Fruit fly (Drosophila melanogaster) whole organism, prepupa: ENCODE data around the gene Tsp29Fa.

Experiments used
- Blimp-1 ChIP-seq: fragments of 200-800 bp; sonication (Bioruptor generic); optimal IDR thresholded peaks from 3 replicates; lab custom pipeline; 2017; ENCODE audit warnings: missing biosample characterization, missing genetic modification characterization, mild to moderate bottlenecking, moderate library complexity, missing genetic modification reagents
- CG10669 ChIP-seq: fragments of 200-800 bp; sonication (Bioruptor generic); optimal IDR thresholded peaks from 3 replicates; lab custom pipeline; 2018; ENCODE audit warnings: missing biosample characterization, mild to moderate bottlenecking, missing genetic modification characterization, moderate library complexity
- CG11294 ChIP-seq: fragments of 200-800 bp; sonication (Bioruptor generic); IDR thresholded peaks from 2 replicates; pipeline ENCODE4 v1.3.6; 2022; ENCODE audit warnings: missing biosample characterization, missing genetic modification characterization
- CG11762 ChIP-seq: fragments of 200-800 bp; sonication (Bioruptor generic); optimal IDR thresholded peaks from 3 replicates; lab custom pipeline; 2016; ENCODE audit warnings: missing biosample characterization, missing genetic modification characterization; ENCODE audit not compliant: insufficient read depth
- CG11902 ChIP-seq: fragments of 200-800 bp; sonication (Bioruptor generic); optimal IDR thresholded peaks from 3 replicates; lab custom pipeline; 2016; ENCODE audit warnings: missing biosample characterization, missing genetic modification characterization
- CG15336 ChIP-seq: fragments of 200-800 bp; sonication (Bioruptor generic); IDR thresholded peaks from 2 replicates; pipeline ENCODE4 v1.3.6; 2022; ENCODE audit warnings: missing biosample characterization, missing genetic modification characterization
- CG31627 ChIP-seq: fragments of 200-800 bp; sonication (Bioruptor generic); optimal IDR thresholded peaks from 3 replicates; lab custom pipeline; 2016; ENCODE audit warnings: missing biosample characterization, missing genetic modification characterization
- CG3919 ChIP-seq: fragments of 200-800 bp; sonication (Bioruptor generic); optimal IDR thresholded peaks from 3 replicates; lab custom pipeline; 2016; ENCODE audit warnings: missing biosample characterization, missing genetic modification characterization
- CG4318 ChIP-seq: fragments of 200-800 bp; sonication (Bioruptor generic); optimal IDR thresholded peaks from 3 replicates; lab custom pipeline; 2017; ENCODE audit warnings: missing biosample characterization, mild to moderate bottlenecking, missing genetic modification characterization
- CG6163 ChIP-seq: fragments of 200-800 bp; sonication (Bioruptor generic); IDR thresholded peaks from 3 replicates; pipeline ENCODE4 v1.3.6; 2022; ENCODE audit warnings: missing biosample characterization, missing genetic modification characterization
- CG6276 ChIP-seq: fragments of 200-800 bp; sonication (Bioruptor generic); optimal IDR thresholded peaks from 2 replicates; lab custom pipeline; 2017; ENCODE audit warnings: missing biosample characterization, mild to moderate bottlenecking, missing genetic modification characterization
- CG6792 ChIP-seq: fragments of 200-800 bp; sonication (Bioruptor generic); optimal IDR thresholded peaks from 3 replicates; lab custom pipeline; 2016; ENCODE audit warnings: missing biosample characterization, missing genetic modification characterization
- CG6854 ChIP-seq: fragments of 200-800 bp; sonication (Bioruptor generic); optimal IDR thresholded peaks from 2 replicates; lab custom pipeline; 2017; ENCODE audit warnings: missing biosample characterization, mild to moderate bottlenecking, missing genetic modification characterization
- CG7368 ChIP-seq: fragments of 200-800 bp; sonication (Bioruptor generic); optimal IDR thresholded peaks from 3 replicates; lab custom pipeline; 2016; ENCODE audit warnings: missing biosample characterization, missing genetic modification characterization
- CG8119 ChIP-seq: fragments of 200-800 bp; sonication (Bioruptor generic); IDR thresholded peaks from 3 replicates; pipeline ENCODE4 v1.3.6; 2022; ENCODE audit warnings: missing biosample characterization, missing genetic modification characterization
- CG8319 ChIP-seq: fragments of 200-800 bp; sonication (Bioruptor generic); optimal IDR thresholded peaks from 3 replicates; lab custom pipeline; 2016; ENCODE audit warnings: missing biosample characterization, missing genetic modification characterization
- CG8632 ChIP-seq: fragments of 200-800 bp; sonication (Bioruptor generic); optimal IDR thresholded peaks from 3 replicates; lab custom pipeline; 2016; ENCODE audit warnings: missing biosample characterization, missing genetic modification characterization
- CG9139 ChIP-seq: fragments of 200-800 bp; sonication (Bioruptor generic); optimal IDR thresholded peaks from 3 replicates; lab custom pipeline; 2017; ENCODE audit warnings: missing biosample characterization, mild to moderate bottlenecking, missing genetic modification characterization
- Eip78C ChIP-seq: fragments of 200-800 bp; sonication (Bioruptor generic); peaks from one replicate; lab custom pipeline; 2016; ENCODE audit warnings: missing biosample characterization, missing genetic modification characterization
- Ets96B ChIP-seq: fragments of 200-800 bp; optimal IDR thresholded peaks from 2 replicates; lab custom pipeline; 2019; ENCODE audit warnings: missing biosample characterization, mild to moderate bottlenecking, missing genetic modification characterization, moderate library complexity
- Hr38 ChIP-seq: sonication (Bioruptor generic); optimal IDR thresholded peaks from 2 replicates; lab custom pipeline; 2016; ENCODE audit warnings: missing biosample characterization, missing genetic modification characterization
- Hr39 ChIP-seq: fragments of 200-800 bp; sonication (Bioruptor generic); optimal IDR thresholded peaks from 2 replicates; lab custom pipeline; 2016; ENCODE audit warnings: missing biosample characterization, missing genetic modification characterization
- Lpt ChIP-seq: fragments of 200-800 bp; sonication (Bioruptor generic); optimal IDR thresholded peaks from 3 replicates; lab custom pipeline; 2016; ENCODE audit warnings: missing biosample characterization, missing genetic modification characterization
- OdsH ChIP-seq: fragments of 200-800 bp; sonication (Bioruptor generic); optimal IDR thresholded peaks from 3 replicates; lab custom pipeline; 2016; ENCODE audit warnings: missing biosample characterization, missing genetic modification characterization
- Sox102F ChIP-seq: fragments of 200-800 bp; sonication (Bioruptor generic); optimal IDR thresholded peaks from 2 replicates; lab custom pipeline; 2016; ENCODE audit warnings: missing biosample characterization, mild to moderate bottlenecking, missing genetic modification characterization
- Sox15 ChIP-seq: fragments of 200-800 bp; sonication (Bioruptor generic); optimal IDR thresholded peaks from 3 replicates; lab custom pipeline; 2016; ENCODE audit warnings: missing biosample characterization, missing genetic modification characterization
- achi ChIP-seq: fragments of 200-800 bp; sonication (Bioruptor generic); optimal IDR thresholded peaks from 3 replicates; lab custom pipeline; 2016; ENCODE audit warnings: missing biosample characterization, missing genetic modification characterization
- cyc ChIP-seq: fragments of 200-800 bp; sonication (Bioruptor generic); optimal IDR thresholded peaks from 3 replicates; lab custom pipeline; 2016; ENCODE audit warnings: missing biosample characterization, missing genetic modification characterization
- eg ChIP-seq: fragments of 200-800 bp; sonication (Bioruptor generic); IDR thresholded peaks from 3 replicates; pipeline ENCODE4 v1.3.6; 2022; ENCODE audit warnings: missing biosample characterization, missing genetic modification characterization
- fd85E ChIP-seq: fragments of 200-800 bp; sonication (Bioruptor generic); optimal IDR thresholded peaks from 3 replicates; lab custom pipeline; 2016; ENCODE audit warnings: missing biosample characterization, missing genetic modification characterization
- fkh ChIP-seq: fragments of 200-800 bp; sonication (Bioruptor generic); optimal IDR thresholded peaks from 3 replicates; lab custom pipeline; 2017; ENCODE audit warnings: missing biosample characterization, mild to moderate bottlenecking, missing genetic modification characterization, moderate library complexity
- lz ChIP-seq: fragments of 200-800 bp; sonication (Bioruptor generic); optimal IDR thresholded peaks from 3 replicates; lab custom pipeline; 2016; ENCODE audit warnings: missing biosample characterization, missing genetic modification characterization
- ss ChIP-seq, 2 experiments: fragments of 200-800 bp; sonication (Bioruptor generic); optimal IDR thresholded peaks; 2 replicates in 1 of 2; 3 replicates in 1 of 2; lab custom pipeline; 2017 to 2018; ENCODE audit warnings: mild to moderate bottlenecking in 2 of 2, missing biosample characterization in 2 of 2, missing genetic modification characterization in 2 of 2, moderate library complexity in 1 of 2
- svp ChIP-seq: fragments of 200-800 bp; sonication (Bioruptor generic); peaks from one replicate; lab custom pipeline; 2016; ENCODE audit warnings: missing biosample characterization, missing genetic modification characterization
- topi ChIP-seq: fragments of 200-800 bp; sonication (Bioruptor generic); optimal IDR thresholded peaks from 3 replicates; lab custom pipeline; 2016; ENCODE audit warnings: missing biosample characterization, missing genetic modification characterization
- vri ChIP-seq: fragments of 200-800 bp; sonication (Bioruptor generic); optimal IDR thresholded peaks from 3 replicates; lab custom pipeline; 2016; ENCODE audit warnings: missing biosample characterization, mild to moderate bottlenecking, missing genetic modification characterization

The Tsp29Fa gene

dm6 chr2L:8952194-8953037, 18.7 kb downstream of the Tsp29Fa start (continued):
- TF ChIP-seq CG11762 = peak; percentile 41
- peak; percentile 64 for TF ChIP-seq OdsH
- TF ChIP-seq CG6163 = peak; percentile 76
- peak; percentile 55 for TF ChIP-seq CG8632 (GFP tag; lab: Kevin White, UChicago)
- TF ChIP-seq eg (GFP tag; lab: Robert Waterston, UW) = peak; percentile 42; the same call in 1 of the 3 replicates
- TF ChIP-seq CG3919 (GFP tag; lab: Kevin White, UChicago) = peak; percentile 61
- no peak for TF ChIP-seq CG9139
- TF ChIP-seq CG8319 = peak; percentile 36
- TF ChIP-seq Blimp-1 (GFP tag; lab: Kevin White, UChicago) = peak; percentile 31
- peak; percentile 67 for TF ChIP-seq CG6792 (GFP tag; lab: Kevin White, UChicago)
- peak; percentile 80 for TF ChIP-seq vri (GFP tag; lab: Kevin White, UChicago)
- no peak for TF ChIP-seq Ets96B (tag; lab: Kevin White, UChicago)
- peak; percentile 6 for TF ChIP-seq CG11902 (GFP tag; lab: Kevin White, UChicago)
- TF ChIP-seq CG4318 (GFP tag; lab: Kevin White, UChicago) = no peak
- no peak; the same call in 2 of the 3 replicates for TF ChIP-seq CG8119
- TF ChIP-seq fd85E (GFP tag; lab: Kevin White, UChicago) = peak; percentile 40
- TF ChIP-seq topi (GFP tag; lab: Kevin White, UChicago) = peak; percentile 49
- TF ChIP-seq Hr38 (GFP tag; lab: Kevin White, UChicago) = no peak
- peak; percentile 59 for TF ChIP-seq CG31627 (GFP tag; lab: Kevin White, UChicago)
- peak; percentile 61 for TF ChIP-seq achi (GFP tag; lab: Kevin White, UChicago)
- TF ChIP-seq CG10669 (GFP tag; lab: Kevin White, UChicago) = peak; percentile 33
- peak; percentile 56 for TF ChIP-seq lz (GFP tag; lab: Kevin White, UChicago)
- TF ChIP-seq CG11294 = peak; percentile 49; the same call in 1 of the 2 replicates
- peak; percentile 77 for TF ChIP-seq Sox102F (GFP tag; lab: Kevin White, UChicago)
- TF ChIP-seq Sox15 (GFP tag; lab: Kevin White, UChicago) = peak; percentile 35
- TF ChIP-seq CG7368 (GFP tag; lab: Kevin White, UChicago) = peak; percentile 31
- TF ChIP-seq fkh (GFP tag; lab: Kevin White, UChicago) = no peak
- peak; percentile 66 for TF ChIP-seq Hr39 (GFP tag; lab: Kevin White, UChicago)
- TF ChIP-seq cyc (GFP tag; lab: Kevin White, UChicago) = peak; percentile 56
- peak; percentile 25 for TF ChIP-seq CG6276 (GFP tag; lab: Kevin White, UChicago)

- peak; percentile 66 for TF ChIP-seq fkh (GFP tag; lab: Kevin White, UChicago)
- no peak for TF ChIP-seq eg (GFP tag; lab: Robert Waterston, UW)
These were observed 22.0 kb downstream of the Tsp29Fa start for dm6 chr2L:8955597-8956335.

dm6 chr2L:8956336-8956726, 22.6 kb downstream of the Tsp29Fa start:
- TF ChIP-seq Eip78C (peak; percentile 25), svp (peak; percentile 53), ss (GFP tag; optimal IDR thresholded peaks at IDR 0.05; lab: Kevin White, UChicago) (no peak)

- TF ChIP-seq eg (GFP tag; lab: Robert Waterston, UW) (no peak), CG15336 (GFP tag; lab: Robert Waterston, UW) (no peak), Lpt (GFP tag; lab: Kevin White, UChicago) (no peak), CG6854 (GFP tag; lab: Kevin White, UChicago) (no peak)
These were observed 23.4 kb downstream of the Tsp29Fa start for dm6 chr2L:8957152-8957551.
